Fruit fly (Drosophila melanogaster) whole organism, embryonic: ENCODE results near the gene CG34125.

Source experiments
- CG10147 ChIP-seq: fragments of 200-800 bp; sonication (Bioruptor generic); optimal IDR thresholded peaks from 2 replicates; lab custom pipeline; 2019; ENCODE audit warnings: missing biosample characterization, mild to moderate bottlenecking, missing genetic modification characterization, moderate library complexity
- CG13123 ChIP-seq: fragments of 200-800 bp; sonication (Bioruptor generic); optimal IDR thresholded peaks from 2 replicates; lab custom pipeline; 2016; ENCODE audit warnings: missing biosample characterization, missing genetic modification characterization
- CG14860 ChIP-seq: fragments of 200-800 bp; sonication (Bioruptor generic); IDR thresholded peaks from 3 replicates; pipeline ENCODE4 v1.3.6; 2022; ENCODE audit warnings: missing biosample characterization, missing genetic modification characterization; ENCODE audit not compliant: partially characterized antibody
- D19B ChIP-seq: fragments of 200-800 bp; sonication (Bioruptor generic); optimal IDR thresholded peaks from 2 replicates; lab custom pipeline; 2017; ENCODE audit warnings: missing biosample characterization, mild to moderate bottlenecking, missing genetic modification characterization
- aop ChIP-seq: fragments of 200-800 bp; sonication (Bioruptor generic); IDR thresholded peaks from 2 replicates; pipeline ENCODE4 v1.3.6; 2022; ENCODE audit warnings: missing biosample characterization, missing genetic modification characterization
- bsh ChIP-seq, 2 experiments: fragments of 200-800 bp; sonication (Bioruptor generic); optimal IDR thresholded peaks; 2 replicates each; lab custom pipeline; 2017 to 2018; ENCODE audit warnings: mild to moderate bottlenecking in 2 of 2, missing biosample characterization in 2 of 2, missing genetic modification characterization in 2 of 2, moderate library complexity in 1 of 2
- dysf ChIP-seq: fragments of 200-800 bp; sonication (Bioruptor generic); IDR thresholded peaks from 3 replicates; pipeline ENCODE4 v1.3.6; 2022; ENCODE audit warnings: missing biosample characterization, missing genetic modification characterization
- mirr ChIP-seq: fragments of 200-800 bp; sonication (Bioruptor generic); optimal IDR thresholded peaks from 3 replicates; lab custom pipeline; 2018; ENCODE audit warnings: missing biosample characterization, mild to moderate bottlenecking, missing genetic modification characterization
- pzg ChIP-seq: fragments of 200-800 bp; sonication (Bioruptor generic); optimal IDR thresholded peaks from 3 replicates; lab custom pipeline; 2018; ENCODE audit warnings: missing biosample characterization, mild to moderate bottlenecking, missing genetic modification characterization, moderate library complexity

- TF ChIP-seq pzg (no peak), CG10147 (GFP tag; lab: Kevin White, UChicago) (no peak), dysf (GFP tag; lab: Robert Waterston, UW) (no peak), mirr (GFP tag; lab: Kevin White, UChicago) (no peak), bsh (GFP tag; optimal IDR thresholded peaks at IDR 0.05; lab: Kevin White, UChicago) (no peak), aop (GFP tag; lab: Robert Waterston, UW) (no peak), D19B (GFP tag; lab: Kevin White, UChicago) (no peak), CG13123 (no peak), CG14860 (GFP tag; lab: Robert Waterston, UW) (no peak)
Observed at dm6 chr2L:5003670-5004453, 38.4 kb downstream of the CG34125 start.
